Worm (Caenorhabditis elegans): ENCODE results near the gene Y39B6A.37.

ce11 chrV:19037222-19037621 is 46.6 kb downstream of the Y39B6A.37 start, which contains the start of gene asp-17:
- no peak for TF ChIP-seq snpc-4 (tag; optimal IDR thresholded peaks at IDR 0.05)
- no peak for TF ChIP-seq attf-4 (tag; optimal IDR thresholded peaks at IDR 0.05)
- TF ChIP-seq fkh-10 (GFP tag; optimal IDR thresholded peaks at IDR 0.05), result no peak
- TF ChIP-seq mdl-1 (tag; optimal IDR thresholded peaks at IDR 0.05), result no peak
- TF ChIP-seq ama-1 (optimal IDR thresholded peaks at IDR 0.05), result no peak
- no peak for TF ChIP-seq D1046.2 (GFP tag; IDR thresholded peaks at IDR 0.05)
- TF ChIP-seq nhr-111 (GFP tag; optimal IDR thresholded peaks at IDR 0.05), result no peak
- TF ChIP-seq hif-1 (tag; optimal IDR thresholded peaks at IDR 0.05), result no peak

All from whole organism, L4 larva.